Fruit fly (Drosophila melanogaster): Measurements from ENCODE around the gene Edem2.

The Edem2 gene

DNA sequence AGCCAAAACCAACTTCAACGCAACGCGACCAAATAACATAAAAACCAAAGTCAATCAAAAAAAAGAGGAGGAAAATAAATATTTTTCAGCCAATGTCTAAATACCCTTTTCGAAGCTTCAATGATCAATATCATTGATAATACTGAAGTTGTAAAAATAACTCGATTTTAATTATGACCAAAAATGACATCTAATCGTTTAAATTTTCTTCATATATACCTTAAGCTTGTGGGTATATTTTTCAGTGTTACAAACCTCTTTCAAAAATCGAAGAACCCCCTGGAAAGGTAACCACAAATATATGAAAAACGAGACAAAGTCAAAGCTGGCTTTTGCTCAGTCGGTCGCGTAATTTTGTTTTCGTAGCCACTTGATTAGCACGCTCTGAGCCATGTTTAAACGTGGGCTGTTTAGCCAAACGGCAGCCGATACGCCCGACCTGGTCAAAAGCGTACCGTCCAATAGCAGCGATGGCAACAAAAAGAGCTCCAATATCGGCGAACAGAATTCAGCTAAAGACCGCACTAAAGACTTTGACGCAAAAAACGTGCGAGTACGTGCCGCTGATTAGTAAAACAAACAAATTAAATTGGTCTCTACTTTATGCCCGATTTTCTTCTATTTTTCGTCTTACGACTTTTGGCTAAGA, 46.8 kb upstream of the Edem2 start (continued):
- TF ChIP-seq dmrt99B (tag; optimal IDR thresholded peaks at IDR 0.05) = peak; percentile 81
- peak; percentile 41 for TF ChIP-seq CG9437 (GFP tag; optimal IDR thresholded peaks at IDR 0.05)
- peak; percentile 78 for TF ChIP-seq maf-S (GFP tag; optimal IDR thresholded peaks at IDR 0.05)
- TF ChIP-seq disco-r (GFP tag; optimal IDR thresholded peaks at IDR 0.05) = peak; percentile 56
- no peak for TF ChIP-seq z (GFP tag; IDR thresholded peaks at IDR 0.05)
- peak; percentile 70 for TF ChIP-seq HLH54F (GFP tag; optimal IDR thresholded peaks at IDR 0.05)
- TF ChIP-seq odd (GFP tag; optimal IDR thresholded peaks at IDR 0.05) = peak; percentile 64
- TF ChIP-seq pfk (GFP tag; optimal IDR thresholded peaks at IDR 0.05) = no peak
- no peak for TF ChIP-seq nerfin-2 (GFP tag; IDR thresholded peaks at IDR 0.05; ENCODE audit: partially characterized antibody)
- no peak for TF ChIP-seq fru (optimal IDR thresholded peaks at IDR 0.05)
- no peak for TF ChIP-seq CG13287 (GFP tag; IDR thresholded peaks at IDR 0.05; ENCODE audit: partially characterized antibody)
- TF ChIP-seq CG4617 (GFP tag; optimal IDR thresholded peaks at IDR 0.05; ENCODE audit: borderline replicate concordance) = no peak
- TF ChIP-seq CG4730 (GFP tag; IDR thresholded peaks at IDR 0.05) = peak; percentile 76
- peak; percentile 73 for TF ChIP-seq vvl (GFP tag; IDR thresholded peaks at IDR 0.05)
- no peak for TF ChIP-seq Gsc (GFP tag; IDR thresholded peaks at IDR 0.05)
- peak; percentile 53 for TF ChIP-seq tx (GFP tag; optimal IDR thresholded peaks at IDR 0.05)
- TF ChIP-seq HLHmδ (GFP tag; optimal IDR thresholded peaks at IDR 0.05) = no peak
- peak; percentile 95 for TF ChIP-seq Med (GFP tag)
- peak; percentile 69 for TF ChIP-seq CG1792 (GFP tag; optimal IDR thresholded peaks at IDR 0.05)
- peak; percentile 50; the same call in 1 of the 2 replicates for TF ChIP-seq Poxn (GFP tag; IDR thresholded peaks at IDR 0.05)
- peak; percentile 93 for TF ChIP-seq dysf (GFP tag; IDR thresholded peaks at IDR 0.05)
- peak; percentile 66 for TF ChIP-seq danr (GFP tag; IDR thresholded peaks at IDR 0.05)
- no peak for TF ChIP-seq CG6254 (GFP tag; optimal IDR thresholded peaks at IDR 0.05)
- TF ChIP-seq Rx (GFP tag; IDR thresholded peaks at IDR 0.05) = peak; percentile 33; the same call in 1 of the 2 replicates
- TF ChIP-seq row (GFP tag; IDR thresholded peaks at IDR 0.05) = peak; percentile 88
- TF ChIP-seq Gug (GFP tag; IDR thresholded peaks at IDR 0.05) = peak; percentile 53; the same call in 3 of the 4 replicates
- peak; percentile 68 for TF ChIP-seq CG14050 (GFP tag; IDR thresholded peaks at IDR 0.05)
- no peak for TF ChIP-seq psq (GFP tag; optimal IDR thresholded peaks at IDR 0.05)
- TF ChIP-seq CG12299 (tag; optimal IDR thresholded peaks at IDR 0.05) = peak; percentile 15
- peak; percentile 10 for TF ChIP-seq ATbp (GFP tag; optimal IDR thresholded peaks at IDR 0.05)
- no peak for TF ChIP-seq h (optimal IDR thresholded peaks at IDR 0.05)
- no peak for TF ChIP-seq br (optimal IDR thresholded peaks at IDR 0.05)
- peak; percentile 46 for TF ChIP-seq repo (GFP tag; optimal IDR thresholded peaks at IDR 0.05)
- TF ChIP-seq Sry-β (GFP tag; optimal IDR thresholded peaks at IDR 0.05) = no peak
- TF ChIP-seq CG12104 (GFP tag; optimal IDR thresholded peaks at IDR 0.05) = peak; percentile 59
- TF ChIP-seq D (optimal IDR thresholded peaks at IDR 0.05) = no peak
- no peak for TF ChIP-seq D (GFP tag; optimal IDR thresholded peaks at IDR 0.05)
- TF ChIP-seq CG16779 (GFP tag; IDR thresholded peaks at IDR 0.05) = peak; percentile 73
- no peak for TF ChIP-seq CG8478 (optimal IDR thresholded peaks at IDR 0.05)
- peak; percentile 78 for TF ChIP-seq nmo (GFP tag; optimal IDR thresholded peaks at IDR 0.05)
- TF ChIP-seq Atf3 (GFP tag; optimal IDR thresholded peaks at IDR 0.05) = peak; percentile 10
- TF ChIP-seq Asciz (GFP tag; optimal IDR thresholded peaks at IDR 0.05) = peak; percentile 58
- peak; percentile 77 for TF ChIP-seq CG10209 (GFP tag; optimal IDR thresholded peaks at IDR 0.05)
- no peak for TF ChIP-seq CG6791 (GFP tag; IDR thresholded peaks at IDR 0.05; ENCODE audit: partially characterized antibody)
- TF ChIP-seq Mad (GFP tag; optimal IDR thresholded peaks at IDR 0.05) = no peak
- peak; percentile 71 for TF ChIP-seq scrt (GFP tag; optimal IDR thresholded peaks at IDR 0.05)
- peak; percentile 29 for TF ChIP-seq CG16815 (GFP tag; optimal IDR thresholded peaks at IDR 0.05)
- no peak for TF ChIP-seq nom (GFP tag; optimal IDR thresholded peaks at IDR 0.05)
- peak; percentile 58 for TF ChIP-seq CG4820 (GFP tag; optimal IDR thresholded peaks at IDR 0.05)
- peak; percentile 46 for TF ChIP-seq slp2 (GFP tag; optimal IDR thresholded peaks at IDR 0.05)
- TF ChIP-seq Six4 (GFP tag; optimal IDR thresholded peaks at IDR 0.05) = no peak
- TF ChIP-seq CG15479 (GFP tag; optimal IDR thresholded peaks at IDR 0.05) = no peak
